Worm (Caenorhabditis elegans): Measurements from ENCODE around the gene snet-1.

DNA sequence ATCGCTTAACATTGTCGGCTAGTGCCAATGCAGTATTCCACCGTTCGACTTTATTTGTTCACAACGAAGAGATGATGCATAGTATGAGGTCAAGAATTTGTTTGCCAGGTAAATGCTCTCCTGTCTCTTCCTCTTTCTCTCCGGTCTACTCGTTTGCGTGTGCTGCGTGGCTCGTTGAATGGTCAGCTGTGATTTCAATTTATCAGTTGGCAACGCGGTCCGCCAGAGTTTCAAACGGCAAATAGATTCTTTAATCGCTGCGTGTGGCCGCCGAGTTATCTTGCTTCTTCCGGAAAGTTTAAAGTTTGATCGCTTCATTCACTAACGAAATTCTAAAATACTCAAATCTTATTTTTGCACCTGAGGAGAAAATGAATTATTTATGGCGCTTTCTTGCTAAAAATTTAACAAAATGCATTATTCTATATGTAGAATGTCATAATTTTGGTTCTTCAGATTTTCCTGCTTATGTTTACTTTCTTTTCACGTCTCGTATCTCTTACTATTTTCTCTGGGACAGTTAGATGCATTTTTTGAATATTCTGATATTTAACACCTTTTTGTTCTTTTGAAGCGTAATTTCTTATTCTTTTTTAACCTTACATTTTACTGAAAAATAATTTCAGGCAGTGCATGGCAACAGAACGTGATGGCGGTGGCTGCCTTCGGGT is 11.9 kb upstream of the snet-1 start, which contains the start of gene tsp-17:
- TF ChIP-seq elt-2 (tag; optimal IDR thresholded peaks at IDR 0.05) (no peak), lin-39 (tag; optimal IDR thresholded peaks at IDR 0.05) (no peak), nhr-77 (tag; optimal IDR thresholded peaks at IDR 0.05) (no peak)
